Fruit fly (Drosophila melanogaster): ENCODE data around the gene CG3062.

- TF ChIP-seq pfk (GFP tag; optimal IDR thresholded peaks at IDR 0.05) (no peak), D (optimal IDR thresholded peaks at IDR 0.05) (no peak), D (GFP tag; optimal IDR thresholded peaks at IDR 0.05) (no peak), Gsc (GFP tag; IDR thresholded peaks at IDR 0.05) (no peak), CG15269 (tag; optimal IDR thresholded peaks at IDR 0.05) (no peak), Taf1 (GFP tag; IDR thresholded peaks at IDR 0.05) (no peak), gem (tag; optimal IDR thresholded peaks at IDR 0.05) (no peak), CG9876 (GFP tag; optimal IDR thresholded peaks at IDR 0.05) (no peak)
Measured at dm6 chrX:4612454-4612853, 32.2 kb downstream of the CG3062 start.

Data from whole organism, embryonic.